Fruit fly (Drosophila melanogaster) S2 (cell line): ENCODE data around the gene Taf10.

Experiments
- CG8478 ChIP-seq: fragments of >200 bp; optimal IDR thresholded peaks from 2 replicates; lab custom pipeline; 2018
- CTCF ChIP-seq, 2 experiments: fragments of >200 bp; optimal IDR thresholded peaks; 2 replicates each; lab custom pipeline; 2018

- TF ChIP-seq CG8478 (lab: Kevin White, UChicago), result no peak
- no peak for TF ChIP-seq CTCF (optimal IDR thresholded peaks at IDR 0.05; lab: Kevin White, UChicago)
Measured at dm6 chr2L:2808038-2808699, 40.5 kb downstream of the Taf10 start.
